Worm (Caenorhabditis elegans) whole organism, late embryonic: ENCODE measurements around the gene csn-5.
A peak's percentile ranks its signal among the peaks of the same experiment; 100 is the strongest.

Experiments used
- K02D7.2 ChIP-seq: sonication (generic microtip); optimal IDR thresholded peaks from 2 replicates; lab custom pipeline; 2017; ENCODE audit warnings: mild to moderate bottlenecking, missing genetic modification characterization, missing compliant biosample characterization
- K09A11.1 ChIP-seq: sonication (generic microtip); optimal IDR thresholded peaks from 2 replicates; lab custom pipeline; 2017; ENCODE audit warnings: antibody characterized with exemption, mild to moderate bottlenecking, missing genetic modification characterization, missing compliant biosample characterization; ENCODE audit not compliant: insufficient read depth
- ceh-24 ChIP-seq: sonication (generic microtip); optimal IDR thresholded peaks from 2 replicates; lab custom pipeline; 2016; ENCODE audit warnings: mild to moderate bottlenecking, missing genetic modification characterization, missing compliant biosample characterization
- fkh-10 ChIP-seq: fragments of 150-350 bp; optimal IDR thresholded peaks from 2 replicates; lab custom pipeline; 2014; ENCODE audit warnings: missing biosample characterization, missing genetic modification reagents, missing genetic modification characterization
- hlh-30 ChIP-seq: sonication (generic microtip); optimal IDR thresholded peaks from 2 replicates; lab custom pipeline; 2017; ENCODE audit warnings: antibody characterized with exemption, missing genetic modification characterization, missing compliant biosample characterization; ENCODE audit not compliant: insufficient read depth
- nhr-232 ChIP-seq: sonication (generic microtip); optimal IDR thresholded peaks from 2 replicates; lab custom pipeline; 2016; ENCODE audit warnings: missing genetic modification characterization, missing compliant biosample characterization
- pag-3 ChIP-seq: sonication (generic microtip); optimal IDR thresholded peaks from 2 replicates; lab custom pipeline; 2016; ENCODE audit warnings: missing compliant biosample characterization, missing genetic modification characterization, borderline replicate concordance
- pros-1 ChIP-seq: fragments of 150-350 bp; optimal IDR thresholded peaks from 2 replicates; lab custom pipeline; 2014; ENCODE audit warnings: missing biosample characterization, missing genetic modification reagents, missing genetic modification characterization
- ref-2 ChIP-seq: sonication (generic microtip); optimal IDR thresholded peaks from 2 replicates; lab custom pipeline; 2016; ENCODE audit warnings: missing genetic modification characterization, missing compliant biosample characterization
- sox-2 ChIP-seq: fragments of 200-800 bp; sonication (Bioruptor generic); IDR thresholded peaks from 2 replicates; pipeline ENCODE4 v1.3.6; 2022; ENCODE audit warnings: missing genetic modification reagents, missing genetic modification characterization, missing compliant biosample characterization
- unc-55 ChIP-seq: sonication (generic microtip); optimal IDR thresholded peaks from 2 replicates; lab custom pipeline; 2017; ENCODE audit warnings: missing biosample characterization, missing genetic modification reagents, missing genetic modification characterization
- unc-86 ChIP-seq: sonication (generic microtip); optimal IDR thresholded peaks from 2 replicates; lab custom pipeline; 2016; ENCODE audit warnings: missing genetic modification characterization, missing compliant biosample characterization
- zip-5 ChIP-seq: sonication (generic microtip); optimal IDR thresholded peaks from 2 replicates; lab custom pipeline; 2016; ENCODE audit warnings: missing genetic modification characterization, missing compliant biosample characterization

The csn-5 gene

DNA sequence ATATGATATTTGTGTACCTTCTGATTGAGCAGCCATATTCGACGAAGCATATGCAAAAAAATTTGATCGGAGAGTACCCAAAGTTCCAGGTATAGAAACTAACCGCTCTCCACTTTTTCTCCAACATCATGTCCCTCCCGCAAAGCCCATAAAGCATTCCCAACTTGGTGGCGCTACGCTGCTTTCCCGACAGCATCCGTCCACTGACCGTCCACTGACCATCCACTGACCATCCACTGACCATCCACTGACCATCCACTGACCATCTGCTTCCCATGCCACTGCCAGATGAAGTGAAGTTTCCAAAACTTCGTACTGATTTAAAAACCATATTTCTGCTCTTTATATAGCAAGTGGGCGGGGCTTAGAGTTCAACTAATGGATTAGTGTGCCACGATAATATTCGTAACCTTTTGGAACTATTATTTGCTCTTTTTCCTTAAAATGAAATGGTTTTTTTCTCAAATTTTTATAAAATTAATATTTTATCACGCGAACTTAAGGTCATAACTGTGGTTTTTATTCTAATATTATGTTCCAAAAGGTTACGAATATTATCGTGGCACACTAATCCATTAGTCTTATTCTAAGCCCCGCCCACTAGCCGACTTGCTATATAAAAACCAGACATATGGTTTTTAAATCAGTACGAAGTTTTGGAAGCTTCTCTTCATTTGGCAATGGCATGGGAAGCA is 41.2 kb downstream of the csn-5 start, which contains the start of gene C55C3.8:
Gene C55C3.8, plus strand, starts transcription at position 645 of the 695 bp plus-strand sequence.
- TF ChIP-seq pros-1 (tag; lab: Kevin White, UChicago), result no peak
- TF ChIP-seq ceh-24 (tag; lab: Kevin White, UChicago), result no peak
- TF ChIP-seq pag-3 (tag; lab: Kevin White, UChicago), result no peak
- no peak for TF ChIP-seq zip-5 (tag; lab: Kevin White, UChicago)
- no peak for TF ChIP-seq ref-2 (tag; lab: Kevin White, UChicago)
- no peak for TF ChIP-seq K09A11.1 (tag; lab: Kevin White, UChicago)
- no peak for TF ChIP-seq hlh-30 (tag; lab: Kevin White, UChicago)
- no peak for TF ChIP-seq unc-86 (tag; lab: Kevin White, UChicago)
- TF ChIP-seq fkh-10 (GFP tag; lab: Kevin White, UChicago), result no peak
- TF ChIP-seq nhr-232 (tag; lab: Kevin White, UChicago), result no peak
- no peak for TF ChIP-seq sox-2 (GFP tag; lab: Robert Waterston, UW)
- TF ChIP-seq K02D7.2, result no peak

DNA sequence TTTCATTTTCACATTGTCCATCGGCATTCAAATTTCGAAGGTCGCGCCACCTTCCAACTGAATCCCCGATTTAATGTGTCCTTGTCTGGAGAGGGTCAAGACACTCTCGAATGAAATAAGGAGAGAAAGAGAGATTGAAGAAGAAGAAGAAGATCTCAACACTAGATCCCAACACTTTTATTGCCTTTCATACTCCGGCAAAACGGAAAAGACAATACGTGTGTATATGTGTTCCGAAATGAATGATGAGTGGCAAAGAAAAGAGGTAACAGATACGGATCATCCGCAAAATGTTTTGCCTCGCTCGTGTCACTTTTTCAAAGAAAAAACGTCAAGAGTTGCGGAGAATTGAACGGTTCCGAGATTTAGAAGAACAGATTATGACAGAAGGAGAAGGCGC is 51.0 kb downstream of the csn-5 start:
- TF ChIP-seq zip-5 (tag; lab: Kevin White, UChicago) (no peak), unc-55 (peak; percentile 3)
